Worm (Caenorhabditis elegans): ENCODE results near the gene T22F3.2.

The T22F3.2 gene

ce11 chrV:3586014-3586689 lies at the start of gene T22F3.2, which contains the start of gene rpl-11.1:
TSS of gene T22F3.2 (plus strand) at chrV:3586639.
TSS of gene rpl-11.1 (minus strand) at chrV:3586064.
- TF ChIP-seq flt-1 (GFP tag; IDR thresholded peaks at IDR 0.05) (no peak), ztf-23 (GFP tag; IDR thresholded peaks at IDR 0.05) (no peak), ztf-29 (GFP tag; IDR thresholded peaks at IDR 0.05) (no peak), ref-1 (GFP tag; conservative IDR thresholded peaks at IDR 0.05) (no peak), cog-1 (tag; optimal IDR thresholded peaks at IDR 0.05) (no peak), med-1 (GFP tag; optimal IDR thresholded peaks at IDR 0.05; ENCODE audit: insufficient read depth) (no peak), T22C8.4 (GFP tag; IDR thresholded peaks at IDR 0.05) (no peak), klf-2 (GFP tag; conservative IDR thresholded peaks at IDR 0.05) (no peak), tab-1 (GFP tag; IDR thresholded peaks at IDR 0.05) (no peak)

- TF ChIP-seq klf-2 (GFP tag; conservative IDR thresholded peaks at IDR 0.05) (no peak), ztf-23 (GFP tag; IDR thresholded peaks at IDR 0.05) (no peak)
These were observed 48.1 kb upstream of the T22F3.2 start, which contains the start of gene nhr-93 for ce11 chrV:3538307-3538706. TSS of gene nhr-93 (minus strand) at chrV:3538407.

ce11 chrV:3541117-3541516 lies 45.3 kb upstream of the T22F3.2 start, which contains the start of gene srbc-67:
TSS of gene srbc-67 (minus strand) at chrV:3541217.
- TF ChIP-seq klf-2 (GFP tag; conservative IDR thresholded peaks at IDR 0.05): no peak
- no peak for TF ChIP-seq ref-1 (GFP tag; conservative IDR thresholded peaks at IDR 0.05)
- TF ChIP-seq med-1 (GFP tag; optimal IDR thresholded peaks at IDR 0.05; ENCODE audit: insufficient read depth): no peak

ce11 chrV:3543344-3543743 lies 43.1 kb upstream of the T22F3.2 start, which contains the start of gene nhr-222:
TSS of gene nhr-222 (minus strand) at chrV:3543444.
- TF ChIP-seq klf-2 (GFP tag; conservative IDR thresholded peaks at IDR 0.05): no peak
- TF ChIP-seq T22C8.4 (GFP tag; IDR thresholded peaks at IDR 0.05): no peak
- TF ChIP-seq flt-1 (GFP tag; IDR thresholded peaks at IDR 0.05): no peak
- no peak for TF ChIP-seq ztf-23 (GFP tag; IDR thresholded peaks at IDR 0.05)
- TF ChIP-seq ref-1 (GFP tag; conservative IDR thresholded peaks at IDR 0.05): no peak
- no peak for TF ChIP-seq cog-1 (tag; optimal IDR thresholded peaks at IDR 0.05)
- TF ChIP-seq ztf-29 (GFP tag; IDR thresholded peaks at IDR 0.05): no peak

ce11 chrV:3546517-3546916 lies 39.9 kb upstream of the T22F3.2 start, which contains the start of gene srbc-68:
TSS of gene srbc-68 (minus strand) at chrV:3546617.
- TF ChIP-seq ztf-23 (GFP tag; IDR thresholded peaks at IDR 0.05) (no peak), med-1 (GFP tag; optimal IDR thresholded peaks at IDR 0.05; ENCODE audit: insufficient read depth) (no peak), klf-2 (GFP tag; conservative IDR thresholded peaks at IDR 0.05) (no peak), tab-1 (GFP tag; IDR thresholded peaks at IDR 0.05) (no peak), flt-1 (GFP tag; IDR thresholded peaks at IDR 0.05) (no peak), T22C8.4 (GFP tag; IDR thresholded peaks at IDR 0.05) (no peak)

- TF ChIP-seq ztf-29 (GFP tag; IDR thresholded peaks at IDR 0.05) (no peak), klf-2 (GFP tag; conservative IDR thresholded peaks at IDR 0.05) (no peak), flt-1 (GFP tag; IDR thresholded peaks at IDR 0.05) (no peak)
These were observed 37.6 kb upstream of the T22F3.2 start, which contains the start of gene srw-130 for ce11 chrV:3548798-3549197. TSS of gene srw-130 (minus strand) at chrV:3548898.

- no peak for TF ChIP-seq klf-2 (GFP tag; conservative IDR thresholded peaks at IDR 0.05)
- TF ChIP-seq ref-1 (GFP tag; conservative IDR thresholded peaks at IDR 0.05): no peak
- no peak for TF ChIP-seq med-1 (GFP tag; optimal IDR thresholded peaks at IDR 0.05; ENCODE audit: insufficient read depth)
- no peak for TF ChIP-seq flt-1 (GFP tag; IDR thresholded peaks at IDR 0.05)
- no peak for TF ChIP-seq ztf-23 (GFP tag; IDR thresholded peaks at IDR 0.05)
- no peak for TF ChIP-seq cog-1 (tag; optimal IDR thresholded peaks at IDR 0.05)
- TF ChIP-seq ztf-29 (GFP tag; IDR thresholded peaks at IDR 0.05): no peak
- no peak for TF ChIP-seq tab-1 (GFP tag; IDR thresholded peaks at IDR 0.05)
- no peak for TF ChIP-seq T22C8.4 (GFP tag; IDR thresholded peaks at IDR 0.05)
These were observed 36.9 kb upstream of the T22F3.2 start, which contains the start of gene sri-21 for ce11 chrV:3549553-3549952. TSS of gene sri-21 (plus strand) at chrV:3549853.

- TF ChIP-seq ref-1 (GFP tag; conservative IDR thresholded peaks at IDR 0.05): no peak
- no peak for TF ChIP-seq tab-1 (GFP tag; IDR thresholded peaks at IDR 0.05)
- TF ChIP-seq cog-1 (tag; optimal IDR thresholded peaks at IDR 0.05): no peak
- TF ChIP-seq klf-2 (GFP tag; conservative IDR thresholded peaks at IDR 0.05): no peak
- no peak for TF ChIP-seq ztf-23 (GFP tag; IDR thresholded peaks at IDR 0.05)
- no peak for TF ChIP-seq flt-1 (GFP tag; IDR thresholded peaks at IDR 0.05)
- TF ChIP-seq ztf-29 (GFP tag; IDR thresholded peaks at IDR 0.05): no peak
- TF ChIP-seq med-1 (GFP tag; optimal IDR thresholded peaks at IDR 0.05; ENCODE audit: insufficient read depth): no peak
- TF ChIP-seq T22C8.4 (GFP tag; IDR thresholded peaks at IDR 0.05): no peak
These were observed 34.7 kb upstream of the T22F3.2 start, which contains the start of gene grl-28 for ce11 chrV:3551765-3552164. TSS of gene grl-28 (minus strand) at chrV:3551865.

- TF ChIP-seq cog-1 (tag; optimal IDR thresholded peaks at IDR 0.05) (no peak), med-1 (GFP tag; optimal IDR thresholded peaks at IDR 0.05; ENCODE audit: insufficient read depth) (no peak), klf-2 (GFP tag; conservative IDR thresholded peaks at IDR 0.05) (no peak)
These were observed 33.5 kb upstream of the T22F3.2 start, which contains the start of gene T24A6.20 for ce11 chrV:3552740-3553469. TSS of gene T24A6.20 (plus strand) at chrV:3553134.

- TF ChIP-seq flt-1 (GFP tag; IDR thresholded peaks at IDR 0.05) (no peak), ztf-23 (GFP tag; IDR thresholded peaks at IDR 0.05) (0 out of 2 replicates have a peak, but pooled peaks have one; percentile 19), med-1 (GFP tag; optimal IDR thresholded peaks at IDR 0.05; ENCODE audit: insufficient read depth) (no peak)
These were observed 31.6 kb upstream of the T22F3.2 start, which contains the start of gene grl-29 for ce11 chrV:3554869-3555268. TSS of gene grl-29 (minus strand) at chrV:3555236.

All from whole organism, midembryonic.